Worm (Caenorhabditis elegans) whole organism, L1 larva: ENCODE data around the gene ugt-21.

ENCODE experiments used
- C16A3.4 ChIP-seq: fragments of 150-350 bp; optimal IDR thresholded peaks from 2 replicates; lab custom pipeline; 2014; ENCODE audit warnings: missing biosample characterization, missing genetic modification characterization
- C34B4.2 ChIP-seq: sonication (generic microtip); optimal IDR thresholded peaks from 2 replicates; lab custom pipeline; 2017; ENCODE audit warnings: mild to moderate bottlenecking, missing genetic modification characterization, missing compliant biosample characterization
- Y116A8C.19 ChIP-seq: sonication (generic microtip); optimal IDR thresholded peaks from 2 replicates; lab custom pipeline; 2016; ENCODE audit warnings: missing compliant biosample characterization, missing genetic modification characterization, borderline replicate concordance
- alr-1 ChIP-seq: fragments of 200-800 bp; sonication (Bioruptor generic); optimal IDR thresholded peaks from 2 replicates; lab custom pipeline; 2018; ENCODE audit warnings: borderline replicate concordance, mild to moderate bottlenecking, missing genetic modification characterization, missing compliant biosample characterization
- ama-1 ChIP-seq: fragments of 150-350 bp; optimal IDR thresholded peaks from 2 replicates; lab custom pipeline; 2014
- blmp-1 ChIP-seq: fragments of 150-350 bp; optimal IDR thresholded peaks from 2 replicates; lab custom pipeline; 2014; ENCODE audit warnings: missing biosample characterization, missing genetic modification characterization
- ceh-63 ChIP-seq: fragments of 200-800 bp; sonication (Bioruptor generic); optimal IDR thresholded peaks from 2 replicates; lab custom pipeline; 2018; ENCODE audit warnings: mild to moderate bottlenecking, missing genetic modification characterization, missing compliant biosample characterization
- ceh-8 ChIP-seq: fragments of 200-800 bp; sonication (Bioruptor generic); optimal IDR thresholded peaks from 2 replicates; lab custom pipeline; 2018; ENCODE audit warnings: mild to moderate bottlenecking, missing genetic modification characterization, moderate library complexity, missing compliant biosample characterization
- dpl-1 ChIP-seq, 3 experiments: fragments of 150-350 bp in 2 of 3; sonication (generic microtip) in 1 of 3; optimal IDR thresholded peaks; 2 replicates each; lab custom pipeline; 2014 to 2017; ENCODE audit warnings: missing biosample characterization in 3 of 3, missing genetic modification characterization in 3 of 3, missing genetic modification reagents in 3 of 3
- dsc-1 ChIP-seq: sonication (generic microtip); optimal IDR thresholded peaks from 2 replicates; lab custom pipeline; 2016; ENCODE audit warnings: mild to moderate bottlenecking, missing genetic modification characterization, missing compliant biosample characterization
- efl-1 ChIP-seq, 4 experiments: fragments of 150-350 bp; optimal IDR thresholded peaks in 3 of 4; peaks in 1 of 4; 1 replicate in 1 of 4; 2 replicates in 3 of 4; lab custom pipeline; 2014; ENCODE audit warnings: missing biosample characterization in 2 of 4, missing genetic modification characterization in 2 of 4, missing genetic modification reagents in 2 of 4
- egl-27 ChIP-seq, 2 experiments: fragments of 150-350 bp in 1 of 2; sonication (generic microtip); optimal IDR thresholded peaks; 3 replicates each; lab custom pipeline; 2017 to 2018; ENCODE audit warnings: missing biosample characterization in 2 of 2, missing genetic modification characterization in 2 of 2, missing genetic modification reagents in 2 of 2
- elt-2 ChIP-seq: sonication (generic microtip); optimal IDR thresholded peaks from 2 replicates; lab custom pipeline; 2016; ENCODE audit warnings: missing genetic modification characterization, mild to moderate bottlenecking, inconsistent platforms, missing compliant biosample characterization, missing genetic modification reagents
- ets-5 ChIP-seq: fragments of 200-800 bp; sonication (Bioruptor generic); IDR thresholded peaks from 2 replicates; pipeline ENCODE4 v1.3.6; 2022; ENCODE audit warnings: missing genetic modification characterization, missing compliant biosample characterization
- fkh-8 ChIP-seq: sonication (generic microtip); optimal IDR thresholded peaks from 2 replicates; lab custom pipeline; 2016; ENCODE audit warnings: mild to moderate bottlenecking, missing genetic modification characterization, missing compliant biosample characterization
- fos-1 ChIP-seq: fragments of 150-350 bp; optimal IDR thresholded peaks from 2 replicates; lab custom pipeline; 2014; ENCODE audit warnings: missing biosample characterization, missing genetic modification characterization
- grh-1 ChIP-seq: fragments of 200-800 bp; sonication (Bioruptor generic); IDR thresholded peaks from 2 replicates; pipeline ENCODE4 v1.3.6; 2022; ENCODE audit warnings: missing genetic modification reagents, missing genetic modification characterization, missing compliant biosample characterization
- hlh-17 ChIP-seq: fragments of 200-800 bp; sonication (Bioruptor generic); optimal IDR thresholded peaks from 2 replicates; lab custom pipeline; 2018; ENCODE audit warnings: missing genetic modification characterization, mild to moderate bottlenecking, missing compliant biosample characterization, moderate library complexity, borderline replicate concordance
- hpl-2 ChIP-seq: fragments of 150-350 bp; optimal IDR thresholded peaks from 2 replicates; lab custom pipeline; 2014; ENCODE audit warnings: missing biosample characterization, missing genetic modification reagents, missing genetic modification characterization
- isw-1 ChIP-seq: fragments of 200-800 bp; sonication (Bioruptor generic); IDR thresholded peaks from 2 replicates; pipeline ENCODE4 v1.3.6; 2022; ENCODE audit warnings: missing genetic modification characterization, missing compliant biosample characterization
- jun-1 ChIP-seq: fragments of 150-350 bp; optimal IDR thresholded peaks from 2 replicates; lab custom pipeline; 2014; ENCODE audit warnings: missing biosample characterization, missing genetic modification reagents, missing genetic modification characterization
- lin-14 ChIP-seq: fragments of 200-800 bp; sonication (Bioruptor generic); optimal IDR thresholded peaks from 2 replicates; lab custom pipeline; 2018; ENCODE audit warnings: mild to moderate bottlenecking, missing genetic modification characterization, moderate library complexity, missing compliant biosample characterization
- lin-35 ChIP-seq, 2 experiments: fragments of 150-350 bp; optimal IDR thresholded peaks; 2 replicates each; lab custom pipeline; 2014; ENCODE audit warnings: missing biosample characterization in 2 of 2, missing genetic modification characterization in 2 of 2, missing genetic modification reagents in 2 of 2
- lin-39 ChIP-seq: fragments of 150-350 bp; optimal IDR thresholded peaks from 2 replicates; lab custom pipeline; 2014; ENCODE audit warnings: missing biosample characterization, missing genetic modification reagents, missing genetic modification characterization
- mab-9 ChIP-seq: fragments of 200-800 bp; sonication (Bioruptor generic); IDR thresholded peaks from 2 replicates; pipeline ENCODE4 v1.3.6; 2022; ENCODE audit warnings: missing genetic modification reagents, missing genetic modification characterization, missing compliant biosample characterization
- mdl-1 ChIP-seq, 2 experiments: fragments of 150-350 bp; optimal IDR thresholded peaks; 2 replicates each; lab custom pipeline; 2014 to 2017; ENCODE audit warnings: missing biosample characterization in 2 of 2, missing genetic modification characterization in 2 of 2, inconsistent platforms in 1 of 2
- nhr-11 ChIP-seq: fragments of 150-350 bp; optimal IDR thresholded peaks from 2 replicates; lab custom pipeline; 2014; ENCODE audit warnings: missing biosample characterization, missing genetic modification characterization
- nhr-19 ChIP-seq: fragments of 200-800 bp; sonication (Bioruptor generic); conservative IDR thresholded peaks from 2 replicates; pipeline ENCODE4 v1.3.6; 2022; ENCODE audit warnings: missing genetic modification characterization, missing compliant biosample characterization
- nhr-20 ChIP-seq: sonication (generic microtip); optimal IDR thresholded peaks from 2 replicates; lab custom pipeline; 2016; ENCODE audit warnings: mild to moderate bottlenecking, missing genetic modification characterization, missing compliant biosample characterization
- nhr-47 ChIP-seq: sonication (generic microtip); optimal IDR thresholded peaks from 2 replicates; lab custom pipeline; 2016; ENCODE audit warnings: mild to moderate bottlenecking, missing genetic modification characterization, moderate library complexity, missing compliant biosample characterization
- nhr-71 ChIP-seq: sonication (generic microtip); optimal IDR thresholded peaks from 2 replicates; lab custom pipeline; 2016; ENCODE audit warnings: mild to moderate bottlenecking, missing genetic modification characterization, moderate library complexity, missing compliant biosample characterization
- nhr-76 ChIP-seq: sonication (generic microtip); optimal IDR thresholded peaks from 2 replicates; lab custom pipeline; 2017; ENCODE audit warnings: missing biosample characterization, missing genetic modification characterization
- nhr-84 ChIP-seq: sonication (generic microtip); optimal IDR thresholded peaks from 2 replicates; lab custom pipeline; 2017; ENCODE audit warnings: missing biosample characterization, missing genetic modification characterization
- nhr-85 ChIP-seq: sonication (generic microtip); peaks from one replicate; lab custom pipeline; 2016; ENCODE audit warnings: missing genetic modification characterization, inconsistent platforms, missing compliant biosample characterization
- pax-3 ChIP-seq: fragments of 200-800 bp; sonication (Bioruptor generic); optimal IDR thresholded peaks from 2 replicates; lab custom pipeline; 2018; ENCODE audit warnings: mild to moderate bottlenecking, missing genetic modification characterization, moderate library complexity, missing compliant biosample characterization
- skn-1 ChIP-seq: fragments of 150-350 bp; optimal IDR thresholded peaks from 2 replicates; lab custom pipeline; 2014; ENCODE audit warnings: missing biosample characterization, missing genetic modification characterization
- snpc-4 ChIP-seq: fragments of 150-350 bp; optimal IDR thresholded peaks from 2 replicates; lab custom pipeline; 2014; ENCODE audit warnings: missing biosample characterization, missing genetic modification characterization
- sptf-1 ChIP-seq: fragments of 150-350 bp; optimal IDR thresholded peaks from 2 replicates; lab custom pipeline; 2014; ENCODE audit warnings: missing biosample characterization, missing genetic modification characterization
- sup-37 ChIP-seq: fragments of 200-800 bp; sonication (Bioruptor generic); optimal IDR thresholded peaks from 2 replicates; lab custom pipeline; 2018; ENCODE audit warnings: mild to moderate bottlenecking, missing genetic modification characterization, missing compliant biosample characterization
- tlp-1 ChIP-seq: fragments of 150-350 bp; optimal IDR thresholded peaks from 2 replicates; lab custom pipeline; 2014; ENCODE audit warnings: missing biosample characterization, missing genetic modification characterization
- unc-130 ChIP-seq: fragments of 150-350 bp; optimal IDR thresholded peaks from 2 replicates; lab custom pipeline; 2017; ENCODE audit warnings: missing biosample characterization, missing genetic modification characterization, inconsistent platforms
- unc-30 ChIP-seq: sonication (generic microtip); optimal IDR thresholded peaks from 2 replicates; lab custom pipeline; 2017; ENCODE audit warnings: missing biosample characterization, missing genetic modification characterization
- unc-62 ChIP-seq: fragments of 150-350 bp; optimal IDR thresholded peaks from 2 replicates; lab custom pipeline; 2014; ENCODE audit warnings: missing biosample characterization, missing genetic modification reagents, missing genetic modification characterization
- unc-86 ChIP-seq: sonication (generic microtip); optimal IDR thresholded peaks from 2 replicates; lab custom pipeline; 2016; ENCODE audit warnings: missing genetic modification characterization, missing compliant biosample characterization
- unc-98 ChIP-seq: fragments of 200-800 bp; sonication (Bioruptor generic); IDR thresholded peaks from 2 replicates; pipeline ENCODE4 v1.3.6; 2022; ENCODE audit warnings: missing genetic modification characterization, missing compliant biosample characterization
- xbp-1 ChIP-seq: sonication (generic microtip); optimal IDR thresholded peaks from 2 replicates; lab custom pipeline; 2016; ENCODE audit warnings: missing genetic modification characterization, missing compliant biosample characterization
- zag-1 ChIP-seq: fragments of 150-350 bp; optimal IDR thresholded peaks from 2 replicates; lab custom pipeline; 2014; ENCODE audit warnings: missing biosample characterization, missing genetic modification characterization
- ztf-11 ChIP-seq, 2 experiments: sonication (generic microtip); optimal IDR thresholded peaks; 2 replicates each; lab custom pipeline; 2016 to 2017; ENCODE audit warnings: missing genetic modification characterization in 2 of 2, missing biosample characterization in 1 of 2, missing compliant biosample characterization in 1 of 2

ugt-21 gene

DNA sequence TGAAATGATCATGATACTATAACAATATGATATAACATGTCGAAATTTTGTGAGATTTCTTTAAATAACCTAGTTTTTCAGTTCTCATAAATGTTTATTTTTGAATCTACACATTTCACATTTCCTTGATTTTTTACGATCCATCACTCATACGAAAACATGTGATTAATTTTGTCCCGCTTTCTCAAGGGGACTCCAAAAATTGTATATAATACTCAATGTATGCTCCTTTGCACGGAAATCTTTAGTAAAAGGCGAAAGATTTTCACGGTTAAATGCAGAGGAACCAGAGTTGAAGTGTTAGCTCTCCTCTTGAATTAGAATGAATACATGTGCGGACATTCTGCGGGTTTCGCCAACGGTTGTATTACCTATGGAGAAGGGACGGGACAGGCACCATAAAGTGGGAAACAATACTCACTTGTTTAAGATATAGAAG is 35.7 kb upstream of the ugt-21 start:
- TF ChIP-seq lin-39, result peak; percentile 17
- TF ChIP-seq ama-1 (lab: Kevin White, UChicago), result peak; percentile 5
- no peak for TF ChIP-seq fos-1 (tag; lab: Kevin White, UChicago)
- TF ChIP-seq elt-2, result no peak
- TF ChIP-seq Y116A8C.19 (tag; lab: Kevin White, UChicago), result no peak
- TF ChIP-seq grh-1 (GFP tag; lab: Robert Waterston, UW), result no peak
- no peak for TF ChIP-seq ceh-8 (GFP tag; lab: Kevin White, UChicago)
- TF ChIP-seq blmp-1 (tag; lab: Kevin White, UChicago), result no peak
- TF ChIP-seq ceh-63 (GFP tag; lab: Kevin White, UChicago), result no peak
- TF ChIP-seq egl-27 (tag; optimal IDR thresholded peaks at IDR 0.05; lab: Kevin White, UChicago), result no peak
- no peak for TF ChIP-seq tlp-1 (tag; lab: Kevin White, UChicago)
- no peak for TF ChIP-seq alr-1 (tag; lab: Kevin White, UChicago)
- no peak for TF ChIP-seq sup-37 (GFP tag; lab: Kevin White, UChicago)
- TF ChIP-seq efl-1 (optimal IDR thresholded peaks at IDR 0.05; lab: Kevin White, UChicago), result no peak
- TF ChIP-seq efl-1 (GFP tag; optimal IDR thresholded peaks at IDR 0.05 in 1 of 2; lab: Kevin White, UChicago), result peak in 1 of 2 experiments; percentile 58
- no peak for TF ChIP-seq unc-130 (tag; lab: Kevin White, UChicago)
- TF ChIP-seq nhr-71, result peak; percentile 47
- TF ChIP-seq snpc-4, result peak; percentile 90
- no peak for TF ChIP-seq zag-1
- no peak for TF ChIP-seq mab-9
- no peak for TF ChIP-seq fkh-8 (tag; lab: Kevin White, UChicago)
- TF ChIP-seq mdl-1 (tag; optimal IDR thresholded peaks at IDR 0.05; lab: Kevin White, UChicago), result no peak
- peak; percentile 21 for TF ChIP-seq dsc-1
- no peak for TF ChIP-seq hpl-2 (GFP tag; lab: Kevin White, UChicago)
- no peak for TF ChIP-seq nhr-20 (tag; lab: Kevin White, UChicago)
- peak; percentile 30; the same call in 1 of the 2 replicates for TF ChIP-seq nhr-19 (GFP tag; lab: Robert Waterston, UW)
- TF ChIP-seq nhr-11 (tag; lab: Kevin White, UChicago), result no peak
- no peak for TF ChIP-seq dpl-1 (GFP tag; optimal IDR thresholded peaks at IDR 0.05; lab: Kevin White, UChicago)
- TF ChIP-seq nhr-47 (tag; lab: Kevin White, UChicago), result peak; percentile 9
- peak; percentile 20 for TF ChIP-seq lin-14 (GFP tag; lab: Kevin White, UChicago)
- peak; percentile 71 for TF ChIP-seq nhr-85 (tag; lab: Kevin White, UChicago)

DNA sequence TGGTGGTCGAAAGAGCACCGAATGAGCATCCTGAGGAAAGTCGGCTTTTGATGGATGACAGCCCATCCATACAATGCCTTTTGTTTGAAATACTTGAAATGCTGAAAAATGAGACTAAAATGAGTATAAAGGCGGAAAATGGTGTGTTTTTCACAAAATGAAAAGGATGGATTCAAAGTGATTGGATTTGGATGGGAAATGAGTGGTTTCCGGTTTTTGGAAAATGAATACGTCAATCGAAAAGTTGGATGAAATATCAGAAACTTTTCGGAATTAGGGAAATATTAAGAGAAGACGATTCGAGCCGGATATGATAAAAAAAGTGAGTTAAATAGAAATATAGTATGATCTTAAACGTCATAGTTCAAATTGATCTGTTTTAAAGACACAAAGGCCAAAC is 32.7 kb upstream of the ugt-21 start, which contains the start of gene F38E11.6:
Gene F38E11.6 (minus strand): TSS at position 101 of the 400 bp plus-strand sequence.
- no peak for TF ChIP-seq unc-86 (tag; lab: Kevin White, UChicago)
- TF ChIP-seq fkh-8 (tag; lab: Kevin White, UChicago), result peak; percentile 16

DNA sequence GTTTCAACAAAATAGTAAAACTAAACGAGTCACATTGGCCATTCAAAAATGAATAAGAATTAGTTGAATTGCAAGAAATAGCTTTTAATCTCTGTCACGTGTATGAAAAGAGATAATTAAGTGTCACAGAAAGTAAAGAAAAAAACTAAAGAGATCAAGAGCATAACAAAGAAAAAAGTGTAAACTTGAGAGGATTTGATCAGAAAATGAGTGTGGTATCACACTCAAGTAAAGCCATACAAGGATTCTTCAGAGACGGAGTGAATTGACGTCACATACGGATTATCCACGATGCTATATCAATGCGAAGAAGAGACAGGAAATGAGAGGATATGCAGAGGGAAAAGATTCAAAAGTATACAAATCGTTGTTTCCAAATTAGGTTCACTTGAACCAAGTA is 30.8 kb upstream of the ugt-21 start:
- TF ChIP-seq fkh-8 (tag; lab: Kevin White, UChicago) (peak; percentile 57), lin-39 (no peak), fos-1 (tag; lab: Kevin White, UChicago) (no peak), sptf-1 (tag; lab: Kevin White, UChicago) (no peak), nhr-76 (tag; lab: Kevin White, UChicago) (no peak), C34B4.2 (tag; lab: Kevin White, UChicago) (no peak), hpl-2 (GFP tag; lab: Kevin White, UChicago) (no peak), mab-9 (no peak), nhr-71 (no peak), grh-1 (GFP tag; lab: Robert Waterston, UW) (no peak), isw-1 (GFP tag; lab: Robert Waterston, UW) (no peak), lin-35 (GFP tag; optimal IDR thresholded peaks at IDR 0.05; lab: Kevin White, UChicago) (no peak), unc-98 (no peak), hlh-17 (GFP tag; lab: Kevin White, UChicago) (no peak), nhr-85 (tag; lab: Kevin White, UChicago) (no peak), skn-1 (tag; lab: Kevin White, UChicago) (no peak), ceh-8 (GFP tag; lab: Kevin White, UChicago) (peak; percentile 24), xbp-1 (tag; lab: Kevin White, UChicago) (no peak), dsc-1 (peak; percentile 98), unc-62 (GFP tag; lab: Kevin White, UChicago) (no peak), jun-1 (no peak), unc-30 (tag; lab: Kevin White, UChicago) (no peak), C16A3.4 (no peak), nhr-84 (tag; lab: Kevin White, UChicago) (no peak), ets-5 (no peak), pax-3 (tag; lab: Kevin White, UChicago) (peak; percentile 79), ztf-11 (tag; optimal IDR thresholded peaks at IDR 0.05; lab: Kevin White, UChicago) (no peak)
